Worm (Caenorhabditis elegans): ENCODE data around the gene srz-102.

ce11 chrV:16735518-16735917, 48.2 kb downstream of the srz-102 start, which contains the start of the genes clec-38 and clec-34:
- no peak for TF ChIP-seq skn-1 (tag; optimal IDR thresholded peaks at IDR 0.05)
- no peak for TF ChIP-seq nhr-6 (tag; optimal IDR thresholded peaks at IDR 0.05)
- no peak for TF ChIP-seq nhr-237 (tag; optimal IDR thresholded peaks at IDR 0.05)
- no peak for TF ChIP-seq R02D3.7 (tag; optimal IDR thresholded peaks at IDR 0.05)
- no peak for TF ChIP-seq zag-1 (tag; optimal IDR thresholded peaks at IDR 0.05)
- no peak for TF ChIP-seq ZK546.5 (tag; optimal IDR thresholded peaks at IDR 0.05)
- TF ChIP-seq snpc-4 (tag; optimal IDR thresholded peaks at IDR 0.05), result no peak
- no peak for TF ChIP-seq lsy-2 (tag; optimal IDR thresholded peaks at IDR 0.05)

Measured in whole organism, L2 larva.